Worm (Caenorhabditis elegans): ENCODE results near the gene srlf-30.

Gene srlf-30

ce11 chrIV:10950363-10951214, 50.4 kb downstream of the srlf-30 start:
- no peak for TF ChIP-seq ceh-32 (tag; optimal IDR thresholded peaks at IDR 0.05; ENCODE audit: poor library complexity)
- no peak for TF ChIP-seq zfp-3 (GFP tag; conservative IDR thresholded peaks at IDR 0.05)
- TF ChIP-seq pqm-1 (tag; optimal IDR thresholded peaks at IDR 0.05), result no peak
- no peak for TF ChIP-seq snpc-4 (tag; optimal IDR thresholded peaks at IDR 0.05)
- TF ChIP-seq snpc-1.2 (GFP tag; IDR thresholded peaks at IDR 0.05), result no peak
- no peak for TF ChIP-seq T20F7.1 (GFP tag; optimal IDR thresholded peaks at IDR 0.05)
- no peak for TF ChIP-seq mes-2 (tag; optimal IDR thresholded peaks at IDR 0.05; ENCODE audit: poor library complexity, severe bottlenecking)
- TF ChIP-seq daf-16 (GFP tag; optimal IDR thresholded peaks at IDR 0.05), result no peak
- TF ChIP-seq daf-16 (tag; optimal IDR thresholded peaks at IDR 0.05), result no peak
- no peak for TF ChIP-seq nhr-111 (GFP tag; optimal IDR thresholded peaks at IDR 0.05)
- peak in 1 of 2 experiments; percentile 92 for TF ChIP-seq unc-62 (GFP tag; optimal IDR thresholded peaks at IDR 0.05 in 1 of 2)
- TF ChIP-seq unc-62 (tag; optimal IDR thresholded peaks at IDR 0.05), result no peak
- TF ChIP-seq gei-8 (GFP tag; optimal IDR thresholded peaks at IDR 0.05), result peak; percentile 16
- TF ChIP-seq mdt-29 (GFP tag; IDR thresholded peaks at IDR 0.05), result no peak
- no peak for TF ChIP-seq php-3 (GFP tag; IDR thresholded peaks at IDR 0.05)
- TF ChIP-seq F44E2.7 (GFP tag; IDR thresholded peaks at IDR 0.05), result no peak
- no peak for TF ChIP-seq mxl-3 (GFP tag; optimal IDR thresholded peaks at IDR 0.05)
- TF ChIP-seq F37D6.2 (tag; optimal IDR thresholded peaks at IDR 0.05), result no peak

All from whole organism, L4 larva.